Worm (Caenorhabditis elegans) whole organism, L1 larva: Measurements from ENCODE around the gene C35D10.7.

Experiments
- C16A3.4 ChIP-seq: fragments of 150-350 bp; optimal IDR thresholded peaks from 2 replicates; lab custom pipeline; 2014; ENCODE audit warnings: missing biosample characterization, missing genetic modification characterization
- C34B4.2 ChIP-seq: sonication (generic microtip); optimal IDR thresholded peaks from 2 replicates; lab custom pipeline; 2017; ENCODE audit warnings: mild to moderate bottlenecking, missing genetic modification characterization, missing compliant biosample characterization
- Y116A8C.19 ChIP-seq: sonication (generic microtip); optimal IDR thresholded peaks from 2 replicates; lab custom pipeline; 2016; ENCODE audit warnings: missing compliant biosample characterization, missing genetic modification characterization, borderline replicate concordance
- aha-1 ChIP-seq: fragments of 150-350 bp; optimal IDR thresholded peaks from 2 replicates; lab custom pipeline; 2014; ENCODE audit warnings: missing biosample characterization, missing genetic modification characterization
- aly-2 ChIP-seq: fragments of 150-350 bp; optimal IDR thresholded peaks from 2 replicates; lab custom pipeline; 2014; ENCODE audit warnings: missing biosample characterization, missing genetic modification characterization
- blmp-1 ChIP-seq: fragments of 150-350 bp; optimal IDR thresholded peaks from 2 replicates; lab custom pipeline; 2014; ENCODE audit warnings: missing biosample characterization, missing genetic modification characterization
- ceh-63 ChIP-seq: fragments of 200-800 bp; sonication (Bioruptor generic); optimal IDR thresholded peaks from 2 replicates; lab custom pipeline; 2018; ENCODE audit warnings: mild to moderate bottlenecking, missing genetic modification characterization, missing compliant biosample characterization
- ceh-82 ChIP-seq, 3 experiments: fragments of 150-350 bp in 1 of 3; sonication (generic microtip) in 2 of 3; optimal IDR thresholded peaks; 2 replicates each; lab custom pipeline; 2014 to 2017; ENCODE audit warnings: missing biosample characterization in 3 of 3, missing genetic modification characterization in 3 of 3
- ceh-90 ChIP-seq: sonication (generic microtip); optimal IDR thresholded peaks from 2 replicates; lab custom pipeline; 2016; ENCODE audit warnings: missing genetic modification characterization, missing compliant biosample characterization
- ces-1 ChIP-seq: fragments of 150-350 bp; optimal IDR thresholded peaks from 2 replicates; lab custom pipeline; 2014; ENCODE audit warnings: missing biosample characterization, missing genetic modification reagents, missing genetic modification characterization
- dpl-1 ChIP-seq, 3 experiments: fragments of 150-350 bp in 2 of 3; sonication (generic microtip) in 1 of 3; optimal IDR thresholded peaks; 2 replicates each; lab custom pipeline; 2014 to 2017; ENCODE audit warnings: missing biosample characterization in 3 of 3, missing genetic modification characterization in 3 of 3, missing genetic modification reagents in 3 of 3
- dsc-1 ChIP-seq: sonication (generic microtip); optimal IDR thresholded peaks from 2 replicates; lab custom pipeline; 2016; ENCODE audit warnings: mild to moderate bottlenecking, missing genetic modification characterization, missing compliant biosample characterization
- efl-1 ChIP-seq, 4 experiments: fragments of 150-350 bp; optimal IDR thresholded peaks in 3 of 4; peaks in 1 of 4; 1 replicate in 1 of 4; 2 replicates in 3 of 4; lab custom pipeline; 2014; ENCODE audit warnings: missing biosample characterization in 2 of 4, missing genetic modification characterization in 2 of 4, missing genetic modification reagents in 2 of 4
- elt-3 ChIP-seq, 6 experiments: fragments of 150-350 bp in 1 of 6; sonication (generic microtip); optimal IDR thresholded peaks; 2 replicates each; lab custom pipeline; 2017 to 2018; ENCODE audit warnings: missing biosample characterization in 6 of 6, missing genetic modification characterization in 6 of 6, inconsistent platforms in 1 of 6
- ets-5 ChIP-seq: fragments of 200-800 bp; sonication (Bioruptor generic); IDR thresholded peaks from 2 replicates; pipeline ENCODE4 v1.3.6; 2022; ENCODE audit warnings: missing genetic modification characterization, missing compliant biosample characterization
- fkh-10 ChIP-seq: sonication (generic microtip); optimal IDR thresholded peaks from 2 replicates; lab custom pipeline; 2017; ENCODE audit warnings: missing biosample characterization, missing genetic modification reagents, missing genetic modification characterization
- fkh-8 ChIP-seq: sonication (generic microtip); optimal IDR thresholded peaks from 2 replicates; lab custom pipeline; 2016; ENCODE audit warnings: mild to moderate bottlenecking, missing genetic modification characterization, missing compliant biosample characterization
- grh-1 ChIP-seq: fragments of 200-800 bp; sonication (Bioruptor generic); IDR thresholded peaks from 2 replicates; pipeline ENCODE4 v1.3.6; 2022; ENCODE audit warnings: missing genetic modification reagents, missing genetic modification characterization, missing compliant biosample characterization
- irx-1 ChIP-seq: sonication (generic microtip); optimal IDR thresholded peaks from 2 replicates; lab custom pipeline; 2016; ENCODE audit warnings: missing genetic modification characterization, missing compliant biosample characterization
- jun-1 ChIP-seq: fragments of 150-350 bp; optimal IDR thresholded peaks from 2 replicates; lab custom pipeline; 2014; ENCODE audit warnings: missing biosample characterization, missing genetic modification reagents, missing genetic modification characterization
- lin-14 ChIP-seq: fragments of 200-800 bp; sonication (Bioruptor generic); optimal IDR thresholded peaks from 2 replicates; lab custom pipeline; 2018; ENCODE audit warnings: mild to moderate bottlenecking, missing genetic modification characterization, moderate library complexity, missing compliant biosample characterization
- lin-15B ChIP-seq: fragments of 150-350 bp; sonication (generic microtip); optimal IDR thresholded peaks from 3 replicates; lab custom pipeline; 2014; ENCODE audit warnings: missing biosample characterization, missing genetic modification characterization
- lin-35 ChIP-seq, 2 experiments: fragments of 150-350 bp; optimal IDR thresholded peaks; 2 replicates each; lab custom pipeline; 2014; ENCODE audit warnings: missing biosample characterization in 2 of 2, missing genetic modification characterization in 2 of 2, missing genetic modification reagents in 2 of 2
- lin-39 ChIP-seq: fragments of 150-350 bp; optimal IDR thresholded peaks from 2 replicates; lab custom pipeline; 2014; ENCODE audit warnings: missing biosample characterization, missing genetic modification reagents, missing genetic modification characterization
- lir-3 ChIP-seq: sonication (generic microtip); optimal IDR thresholded peaks from 2 replicates; lab custom pipeline; 2016; ENCODE audit warnings: mild to moderate bottlenecking, missing genetic modification characterization, moderate library complexity, missing compliant biosample characterization; ENCODE audit not compliant: poor library complexity
- mab-9 ChIP-seq: fragments of 200-800 bp; sonication (Bioruptor generic); IDR thresholded peaks from 2 replicates; pipeline ENCODE4 v1.3.6; 2022; ENCODE audit warnings: missing genetic modification reagents, missing genetic modification characterization, missing compliant biosample characterization
- mdl-1 ChIP-seq, 2 experiments: fragments of 150-350 bp; optimal IDR thresholded peaks; 2 replicates each; lab custom pipeline; 2014 to 2017; ENCODE audit warnings: missing biosample characterization in 2 of 2, missing genetic modification characterization in 2 of 2, inconsistent platforms in 1 of 2
- mep-1 ChIP-seq: fragments of 150-350 bp; optimal IDR thresholded peaks from 2 replicates; lab custom pipeline; 2014; ENCODE audit warnings: missing biosample characterization, missing genetic modification characterization
- nhr-11 ChIP-seq: fragments of 150-350 bp; optimal IDR thresholded peaks from 2 replicates; lab custom pipeline; 2014; ENCODE audit warnings: missing biosample characterization, missing genetic modification characterization
- nhr-12 ChIP-seq: sonication (generic microtip); optimal IDR thresholded peaks from 2 replicates; lab custom pipeline; 2017; ENCODE audit warnings: missing biosample characterization, missing genetic modification characterization
- nhr-47 ChIP-seq: sonication (generic microtip); optimal IDR thresholded peaks from 2 replicates; lab custom pipeline; 2016; ENCODE audit warnings: mild to moderate bottlenecking, missing genetic modification characterization, moderate library complexity, missing compliant biosample characterization
- nhr-77 ChIP-seq: fragments of 150-350 bp; optimal IDR thresholded peaks from 2 replicates; lab custom pipeline; 2014; ENCODE audit warnings: missing biosample characterization, missing genetic modification characterization
- nhr-85 ChIP-seq: sonication (generic microtip); peaks from one replicate; lab custom pipeline; 2016; ENCODE audit warnings: missing genetic modification characterization, inconsistent platforms, missing compliant biosample characterization
- nhr-90 ChIP-seq: sonication (generic microtip); optimal IDR thresholded peaks from 2 replicates; lab custom pipeline; 2016; ENCODE audit warnings: mild to moderate bottlenecking, missing genetic modification characterization, missing compliant biosample characterization; ENCODE audit not compliant: poor library complexity
- pax-3 ChIP-seq: fragments of 200-800 bp; sonication (Bioruptor generic); optimal IDR thresholded peaks from 2 replicates; lab custom pipeline; 2018; ENCODE audit warnings: mild to moderate bottlenecking, missing genetic modification characterization, moderate library complexity, missing compliant biosample characterization
- rnt-1 ChIP-seq: sonication (generic microtip); optimal IDR thresholded peaks from 2 replicates; lab custom pipeline; 2016; ENCODE audit warnings: mild to moderate bottlenecking, missing genetic modification characterization, moderate library complexity, missing compliant biosample characterization
- skn-1 ChIP-seq: fragments of 150-350 bp; optimal IDR thresholded peaks from 2 replicates; lab custom pipeline; 2014; ENCODE audit warnings: missing biosample characterization, missing genetic modification characterization
- snpc-4 ChIP-seq: fragments of 150-350 bp; optimal IDR thresholded peaks from 2 replicates; lab custom pipeline; 2014; ENCODE audit warnings: missing biosample characterization, missing genetic modification characterization
- sox-4 ChIP-seq: sonication (generic microtip); optimal IDR thresholded peaks from 2 replicates; lab custom pipeline; 2016; ENCODE audit warnings: missing genetic modification characterization, missing compliant biosample characterization
- sptf-1 ChIP-seq: fragments of 150-350 bp; optimal IDR thresholded peaks from 2 replicates; lab custom pipeline; 2014; ENCODE audit warnings: missing biosample characterization, missing genetic modification characterization
- sup-37 ChIP-seq: fragments of 200-800 bp; sonication (Bioruptor generic); optimal IDR thresholded peaks from 2 replicates; lab custom pipeline; 2018; ENCODE audit warnings: mild to moderate bottlenecking, missing genetic modification characterization, missing compliant biosample characterization
- swsn-7 ChIP-seq: sonication (generic microtip); optimal IDR thresholded peaks from 2 replicates; lab custom pipeline; 2016; ENCODE audit warnings: missing genetic modification characterization, missing compliant biosample characterization
- tlp-1 ChIP-seq: fragments of 150-350 bp; optimal IDR thresholded peaks from 2 replicates; lab custom pipeline; 2014; ENCODE audit warnings: missing biosample characterization, missing genetic modification characterization
- unc-130 ChIP-seq: fragments of 150-350 bp; optimal IDR thresholded peaks from 2 replicates; lab custom pipeline; 2017; ENCODE audit warnings: missing biosample characterization, missing genetic modification characterization, inconsistent platforms
- unc-30 ChIP-seq: sonication (generic microtip); optimal IDR thresholded peaks from 2 replicates; lab custom pipeline; 2017; ENCODE audit warnings: missing biosample characterization, missing genetic modification characterization
- unc-86 ChIP-seq: sonication (generic microtip); optimal IDR thresholded peaks from 2 replicates; lab custom pipeline; 2016; ENCODE audit warnings: missing genetic modification characterization, missing compliant biosample characterization
- unc-98 ChIP-seq: fragments of 200-800 bp; sonication (Bioruptor generic); IDR thresholded peaks from 2 replicates; pipeline ENCODE4 v1.3.6; 2022; ENCODE audit warnings: missing genetic modification characterization, missing compliant biosample characterization
- xbp-1 ChIP-seq: sonication (generic microtip); optimal IDR thresholded peaks from 2 replicates; lab custom pipeline; 2016; ENCODE audit warnings: missing genetic modification characterization, missing compliant biosample characterization
- zag-1 ChIP-seq: fragments of 150-350 bp; optimal IDR thresholded peaks from 2 replicates; lab custom pipeline; 2014; ENCODE audit warnings: missing biosample characterization, missing genetic modification characterization
- zip-4 ChIP-seq: fragments of 200-800 bp; sonication (Bioruptor generic); optimal IDR thresholded peaks from 2 replicates; lab custom pipeline; 2018; ENCODE audit warnings: mild to moderate bottlenecking, missing genetic modification characterization, moderate library complexity, missing compliant biosample characterization
- ztf-11 ChIP-seq, 2 experiments: sonication (generic microtip); optimal IDR thresholded peaks; 2 replicates each; lab custom pipeline; 2016 to 2017; ENCODE audit warnings: missing genetic modification characterization in 2 of 2, missing biosample characterization in 1 of 2, missing compliant biosample characterization in 1 of 2
- ztf-4 ChIP-seq: fragments of 150-350 bp; optimal IDR thresholded peaks from 2 replicates; lab custom pipeline; 2014; ENCODE audit warnings: missing biosample characterization, missing genetic modification characterization

Gene C35D10.7

DNA sequence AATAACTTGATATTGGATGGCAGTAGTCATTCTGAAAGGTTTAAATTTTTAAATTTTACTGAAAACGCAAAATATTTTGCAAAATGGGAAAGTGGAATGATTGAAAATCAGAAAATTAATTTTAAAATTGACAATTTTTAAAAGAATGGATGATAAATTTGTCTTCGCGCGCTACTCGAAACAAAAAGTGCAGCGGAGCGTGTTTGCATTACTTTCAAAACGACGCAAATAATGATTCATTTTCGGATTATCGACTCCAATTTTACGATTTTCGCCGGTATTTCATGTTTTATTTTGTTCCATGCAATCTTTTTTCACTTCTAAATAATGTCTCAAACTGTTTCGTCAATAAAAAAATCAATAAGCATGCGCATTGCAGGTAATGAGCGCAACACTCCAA, 22.3 kb downstream of the C35D10.7 start, which contains the start of the genes tost-1 and arx-6 (continued):
- TF ChIP-seq unc-130 (no peak), jun-1 (tag; lab: Kevin White, UChicago) (no peak), ets-5 (GFP tag; lab: Robert Waterston, UW) (no peak), Y116A8C.19 (no peak), lir-3 (tag; lab: Kevin White, UChicago) (no peak), snpc-4 (no peak), zag-1 (tag; lab: Kevin White, UChicago) (no peak), mab-9 (no peak), ceh-82 (tag; optimal IDR thresholded peaks at IDR 0.05; lab: Kevin White, UChicago) (peak in 2 of 3 experiments; percentile 2 to 30), dpl-1 (GFP tag; optimal IDR thresholded peaks at IDR 0.05; lab: Kevin White, UChicago) (peak; percentile 84 to 92 (median 89)), irx-1 (tag; lab: Kevin White, UChicago) (no peak), dsc-1 (no peak), pax-3 (tag; lab: Kevin White, UChicago) (no peak), nhr-47 (tag; lab: Kevin White, UChicago) (peak; percentile 48), ceh-90 (tag; lab: Kevin White, UChicago) (no peak), grh-1 (GFP tag; lab: Robert Waterston, UW) (no peak), blmp-1 (peak; percentile 46), tlp-1 (tag; lab: Kevin White, UChicago) (no peak), fkh-10 (no peak), unc-98 (GFP tag; lab: Robert Waterston, UW) (no peak), lin-35 (GFP tag; optimal IDR thresholded peaks at IDR 0.05; lab: Kevin White, UChicago) (peak; percentile 85 to 94), sox-4 (no peak), lin-14 (peak; percentile 18), sup-37 (GFP tag; lab: Kevin White, UChicago) (no peak), mdl-1 (tag; optimal IDR thresholded peaks at IDR 0.05; lab: Kevin White, UChicago) (no peak), ces-1 (GFP tag; lab: Kevin White, UChicago) (no peak), aly-2 (no peak), xbp-1 (tag; lab: Kevin White, UChicago) (peak; percentile 36), rnt-1 (tag; lab: Kevin White, UChicago) (peak; percentile 41), lin-39 (tag; lab: Kevin White, UChicago) (no peak), nhr-85 (tag; lab: Kevin White, UChicago) (no peak), C34B4.2 (no peak), efl-1 (optimal IDR thresholded peaks at IDR 0.05; lab: Kevin White, UChicago) (peak; percentile 90 to 96), efl-1 (GFP tag; optimal IDR thresholded peaks at IDR 0.05 in 1 of 2; lab: Kevin White, UChicago) (peak; percentile 90 to 99), lin-15B (tag; lab: Kevin White, UChicago) (peak; percentile 51), aha-1 (tag; lab: Kevin White, UChicago) (no peak), skn-1 (tag; lab: Kevin White, UChicago) (peak; percentile 69), nhr-90 (tag; lab: Kevin White, UChicago) (no peak), ztf-4 (tag; lab: Kevin White, UChicago) (no peak), fkh-8 (tag; lab: Kevin White, UChicago) (peak; percentile 16), zip-4 (GFP tag; lab: Kevin White, UChicago) (no peak), nhr-77 (tag; lab: Kevin White, UChicago) (no peak), sptf-1 (tag; lab: Kevin White, UChicago) (no peak), ztf-11 (tag; optimal IDR thresholded peaks at IDR 0.05; lab: Kevin White, UChicago) (no peak), ceh-63 (GFP tag; lab: Kevin White, UChicago) (no peak), C16A3.4 (tag; lab: Kevin White, UChicago) (peak; percentile 57), swsn-7 (tag; lab: Kevin White, UChicago) (peak; percentile 23), mep-1 (tag; lab: Kevin White, UChicago) (peak; percentile 39), unc-30 (tag; lab: Kevin White, UChicago) (no peak), unc-86 (tag; lab: Kevin White, UChicago) (no peak), nhr-12 (tag; lab: Kevin White, UChicago) (no peak), elt-3 (tag; optimal IDR thresholded peaks at IDR 0.05; lab: Kevin White, UChicago) (no peak), nhr-11 (tag; lab: Kevin White, UChicago) (no peak)
